Worm (Caenorhabditis elegans) whole organism, L1 larva: ENCODE results near the gene fbxa-7.

Source experiments
- fos-1 ChIP-seq: fragments of 150-350 bp; optimal IDR thresholded peaks from 2 replicates; lab custom pipeline; 2014; ENCODE audit warnings: missing biosample characterization, missing genetic modification characterization
- lin-15B ChIP-seq: fragments of 150-350 bp; sonication (generic microtip); optimal IDR thresholded peaks from 3 replicates; lab custom pipeline; 2014; ENCODE audit warnings: missing biosample characterization, missing genetic modification characterization
- lin-39 ChIP-seq: fragments of 150-350 bp; optimal IDR thresholded peaks from 2 replicates; lab custom pipeline; 2014; ENCODE audit warnings: missing biosample characterization, missing genetic modification reagents, missing genetic modification characterization
- nhr-11 ChIP-seq: fragments of 150-350 bp; optimal IDR thresholded peaks from 2 replicates; lab custom pipeline; 2014; ENCODE audit warnings: missing biosample characterization, missing genetic modification characterization
- snpc-4 ChIP-seq: fragments of 150-350 bp; optimal IDR thresholded peaks from 2 replicates; lab custom pipeline; 2014; ENCODE audit warnings: missing biosample characterization, missing genetic modification characterization
- sptf-1 ChIP-seq: fragments of 150-350 bp; optimal IDR thresholded peaks from 2 replicates; lab custom pipeline; 2014; ENCODE audit warnings: missing biosample characterization, missing genetic modification characterization
- unc-62 ChIP-seq: fragments of 150-350 bp; optimal IDR thresholded peaks from 2 replicates; lab custom pipeline; 2014; ENCODE audit warnings: missing biosample characterization, missing genetic modification reagents, missing genetic modification characterization
- vab-15 ChIP-seq: sonication (generic microtip); optimal IDR thresholded peaks from 2 replicates; lab custom pipeline; 2017; ENCODE audit warnings: missing genotype, mild to moderate bottlenecking, missing genetic modification characterization, missing compliant biosample characterization

- no peak for TF ChIP-seq unc-62 (GFP tag; lab: Kevin White, UChicago)
- TF ChIP-seq lin-39 (tag; lab: Kevin White, UChicago), result no peak
- TF ChIP-seq nhr-11, result no peak
- TF ChIP-seq fos-1 (tag; lab: Kevin White, UChicago), result no peak
- TF ChIP-seq snpc-4, result no peak
- no peak for TF ChIP-seq sptf-1
- no peak for TF ChIP-seq lin-15B (tag; lab: Kevin White, UChicago)
- no peak for TF ChIP-seq vab-15 (tag; lab: Kevin White, UChicago)
Observed at ce11 chrIII:2210601-2211000, 40.6 kb downstream of the fbxa-7 start.
